Worm (Caenorhabditis elegans): Measurements from ENCODE around the gene tag-280.

The tag-280 gene

DNA sequence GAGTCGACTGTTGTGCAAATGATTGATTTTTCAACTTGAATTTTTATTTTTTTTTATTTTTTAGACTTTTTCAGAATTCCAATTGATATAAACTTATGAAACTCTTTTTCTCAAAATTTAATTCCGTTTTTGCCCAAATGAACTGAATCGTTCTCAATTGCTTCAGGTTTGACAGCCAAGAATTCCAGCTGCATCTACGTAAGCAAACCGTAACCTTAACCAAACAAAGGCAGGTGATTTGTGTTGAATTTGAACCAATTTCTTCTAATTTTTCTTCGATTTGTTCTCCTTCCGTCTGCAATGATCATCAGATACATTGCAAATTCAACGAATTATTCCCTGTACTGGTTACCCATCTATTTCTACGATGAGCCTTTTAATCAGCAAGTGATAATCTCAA is 10.6 kb upstream of the tag-280 start, which contains the start of gene sre-34:
TSS of gene sre-34 (plus strand) at position 301 of the 400 bp plus-strand sequence.
- no peak for TF ChIP-seq unc-62 (GFP tag; optimal IDR thresholded peaks at IDR 0.05)

DNA sequence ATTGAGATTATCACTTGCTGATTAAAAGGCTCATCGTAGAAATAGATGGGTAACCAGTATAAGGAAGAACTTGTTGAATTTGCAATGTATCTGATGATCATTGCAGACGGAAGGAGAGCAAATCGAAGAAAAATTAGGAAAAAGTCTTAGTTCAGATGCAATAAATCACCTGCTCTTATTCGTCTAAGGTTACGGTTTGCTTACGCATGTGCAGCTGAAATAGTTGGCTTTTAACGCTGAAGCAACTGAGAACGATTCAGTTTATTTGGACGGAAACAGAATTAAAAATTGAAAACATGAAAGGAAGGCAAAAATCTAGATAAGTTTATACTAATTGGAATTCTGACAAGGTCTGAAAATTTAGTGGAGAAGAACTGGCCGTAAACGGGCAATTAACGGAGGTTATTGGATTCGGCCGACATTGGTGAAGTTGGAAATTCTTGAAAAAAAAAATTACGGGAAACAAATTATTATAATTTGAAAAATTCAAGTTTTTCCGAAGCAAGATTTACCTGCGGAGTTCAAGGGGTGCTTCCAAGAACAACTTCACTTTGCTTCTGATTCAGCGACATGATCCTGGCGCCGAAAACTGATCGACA is 7.6 kb upstream of the tag-280 start, which contains the start of the genes sre-35 and sre-33:
TSS of gene sre-35 (minus strand) at position 101 of the 599 bp plus-strand sequence.
TSS of gene sre-33 (plus strand) at position 549 of the 599 bp plus-strand sequence.
- TF ChIP-seq unc-62 (GFP tag; optimal IDR thresholded peaks at IDR 0.05), result no peak

DNA sequence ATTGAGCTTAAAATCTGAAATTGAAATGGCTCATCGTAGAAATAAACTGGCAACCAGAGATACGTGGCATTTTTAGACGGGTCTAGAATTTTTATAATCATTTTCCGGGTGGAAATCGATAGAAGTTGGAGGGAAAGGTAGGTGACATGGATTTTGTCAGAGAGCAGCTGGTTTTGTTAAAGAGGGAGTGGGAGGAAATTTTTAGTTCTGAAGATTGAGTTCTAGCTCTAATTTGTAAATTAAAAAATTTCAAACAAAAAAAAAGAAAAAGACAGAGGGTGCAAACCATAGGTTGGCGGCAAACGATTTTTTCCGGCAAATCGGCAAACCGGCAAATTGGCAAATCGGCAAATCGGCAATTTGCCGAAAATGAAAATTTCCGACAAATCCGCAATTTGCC is 3.8 kb upstream of the tag-280 start, which contains the start of gene sre-32:
TSS of gene sre-32 (minus strand) at position 101 of the 400 bp plus-strand sequence.
- TF ChIP-seq unc-62 (GFP tag; optimal IDR thresholded peaks at IDR 0.05), result no peak

DNA sequence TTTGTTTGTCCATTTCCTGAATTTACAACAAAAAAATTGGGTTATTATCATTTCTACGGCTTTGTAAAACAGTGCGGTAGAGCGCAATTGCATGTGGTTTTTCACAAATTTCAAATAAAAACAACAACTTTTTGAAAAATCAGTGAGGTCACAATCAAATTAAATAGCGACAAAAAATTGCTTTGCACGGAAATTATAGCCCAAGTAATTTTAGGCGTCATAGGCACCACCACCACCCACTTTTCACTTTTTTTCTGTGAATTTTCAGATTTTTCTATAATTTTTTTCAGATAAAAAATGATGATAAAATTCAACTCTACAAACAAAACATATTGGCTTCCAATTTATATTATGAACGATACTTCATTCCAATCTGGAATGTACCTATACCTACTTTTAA is 3.2 kb upstream of the tag-280 start, which contains the start of gene sre-38:
TSS of gene sre-38 (plus strand) at position 301 of the 400 bp plus-strand sequence.
- TF ChIP-seq unc-62 (GFP tag; optimal IDR thresholded peaks at IDR 0.05), result no peak

DNA sequence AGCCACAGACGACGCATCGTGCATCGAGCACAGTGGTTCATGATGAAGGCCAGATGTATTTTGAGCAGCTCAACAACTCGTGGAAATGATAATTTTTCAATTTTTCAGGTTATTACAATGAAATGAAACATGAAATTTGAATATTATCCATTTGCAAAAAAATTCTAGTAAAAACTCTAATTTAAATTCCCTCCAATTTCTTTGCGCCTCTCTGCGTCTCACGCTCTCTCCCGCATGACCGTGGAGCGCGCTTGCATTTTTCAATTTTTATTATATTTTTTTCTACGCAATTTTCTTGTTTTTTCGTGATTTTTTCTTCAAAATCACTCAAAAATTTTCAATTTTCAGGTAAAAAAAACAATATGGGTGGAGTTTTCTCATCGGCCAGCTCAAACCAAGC is 1.0 kb upstream of the tag-280 start, which contains the start of gene tag-281:
TSS of gene tag-281 (plus strand) at position 340 of the 400 bp plus-strand sequence.
- no peak for TF ChIP-seq unc-62 (GFP tag; optimal IDR thresholded peaks at IDR 0.05)

DNA sequence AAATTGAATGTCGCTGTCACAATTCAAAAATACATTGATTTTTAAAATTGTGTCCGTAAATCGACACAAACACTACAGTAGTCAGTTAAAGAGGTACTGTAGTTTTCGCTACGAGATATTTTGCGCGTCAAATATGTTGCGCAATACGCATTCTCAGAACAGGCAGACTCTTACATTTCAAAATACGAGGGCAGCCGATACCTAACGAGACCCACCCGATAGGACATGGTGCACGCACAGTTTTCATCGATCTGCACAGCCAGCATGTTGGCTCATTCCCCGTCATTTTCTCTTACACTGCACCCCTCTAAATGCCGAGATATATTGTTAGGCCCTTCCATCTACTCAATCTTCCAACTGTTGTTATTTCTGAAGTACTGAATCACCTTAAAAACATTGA is 1.8 kb downstream of the tag-280 start, which contains the start of gene F15A4.2:
TSS of gene F15A4.2 (plus strand) at position 301 of the 400 bp plus-strand sequence.
- TF ChIP-seq unc-62 (GFP tag; optimal IDR thresholded peaks at IDR 0.05), result no peak

DNA sequence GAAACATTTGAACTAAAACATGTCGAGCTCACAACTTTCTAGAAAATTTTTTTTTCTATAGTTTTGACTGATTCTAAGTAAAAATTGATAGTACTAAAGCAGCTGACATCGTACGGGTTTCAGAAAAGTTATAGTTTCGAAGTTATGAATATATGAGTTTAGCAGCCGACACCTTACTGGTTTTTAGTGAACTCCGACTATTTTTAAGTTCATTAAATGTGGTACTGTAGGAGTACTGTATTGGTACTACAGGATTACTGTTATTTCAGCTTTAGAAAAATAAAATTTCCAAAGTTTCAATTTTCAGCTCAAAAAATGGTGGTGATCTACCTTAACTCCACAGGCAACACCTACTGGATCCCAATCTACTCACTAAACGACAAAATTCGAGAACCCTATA is 5.1 kb downstream of the tag-280 start, which contains the start of gene sre-37:
TSS of gene sre-37 (plus strand) at position 301 of the 400 bp plus-strand sequence.
- no peak for TF ChIP-seq unc-62 (GFP tag; optimal IDR thresholded peaks at IDR 0.05)

DNA sequence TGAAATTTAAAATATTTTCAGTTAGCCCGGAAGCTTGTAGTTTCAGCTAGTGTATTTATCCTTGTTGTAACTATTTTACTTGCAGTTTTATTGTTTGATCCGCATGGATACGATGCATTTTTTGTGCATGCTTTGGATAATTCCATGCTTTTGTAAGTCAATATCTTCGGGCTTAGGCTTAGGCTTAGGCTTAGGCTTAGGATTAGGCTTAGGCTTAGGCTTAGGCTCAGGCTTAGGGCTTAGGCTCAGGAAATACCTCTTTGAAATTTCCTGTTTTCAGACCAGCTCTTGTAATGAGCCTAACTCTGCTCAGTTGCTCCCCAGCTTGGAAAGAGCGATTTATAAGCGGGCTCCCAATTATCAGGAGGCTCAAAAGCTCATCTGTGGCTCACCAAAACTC is 6.6 kb downstream of the tag-280 start, which contains the start of gene srg-16:
TSS of gene srg-16 (plus strand) at position 87 of the 400 bp plus-strand sequence.
- no peak for TF ChIP-seq unc-62 (GFP tag; optimal IDR thresholded peaks at IDR 0.05)

DNA sequence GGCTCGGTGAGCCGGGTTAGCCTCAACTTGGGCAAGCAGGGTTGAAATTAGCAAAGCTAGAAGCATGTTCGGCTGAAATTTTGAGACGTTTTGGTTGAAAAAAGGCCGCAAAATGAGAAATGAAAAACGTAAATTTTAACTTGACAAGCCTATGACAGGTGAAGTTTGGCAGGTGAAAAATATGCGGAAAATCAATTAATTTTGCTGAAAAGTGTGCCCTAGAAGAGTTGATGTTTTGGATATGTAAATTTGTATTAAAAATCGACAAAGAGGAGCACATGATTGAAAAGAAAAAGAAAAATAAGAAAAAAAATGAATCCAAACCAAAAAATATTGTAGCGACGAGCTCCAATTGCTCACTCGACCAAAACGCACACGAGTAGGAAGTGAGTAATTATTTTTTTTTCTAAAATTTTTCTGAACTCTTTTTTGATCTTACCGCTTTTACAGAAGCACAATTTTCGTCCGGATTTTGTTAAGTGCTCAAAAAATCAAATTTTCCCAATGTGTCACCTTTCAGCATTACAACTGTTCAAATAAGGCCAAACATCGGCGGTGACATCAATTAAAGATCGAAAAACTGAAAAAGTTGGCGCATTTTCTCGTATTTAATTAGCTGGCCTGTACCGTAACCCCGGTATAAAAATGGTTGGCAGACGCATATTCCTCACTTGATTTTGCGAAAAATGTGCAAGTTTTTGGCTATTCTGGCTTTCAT is 10.8 kb downstream of the tag-280 start, which contains the start of the genes F15A4.5 and phat-8:
TSS of gene F15A4.5 (minus strand) at position 101 of the 718 bp plus-strand sequence.
TSS of gene phat-8 (plus strand) at position 668 of the 718 bp plus-strand sequence.
- no peak for TF ChIP-seq unc-62 (GFP tag; optimal IDR thresholded peaks at IDR 0.05)

DNA sequence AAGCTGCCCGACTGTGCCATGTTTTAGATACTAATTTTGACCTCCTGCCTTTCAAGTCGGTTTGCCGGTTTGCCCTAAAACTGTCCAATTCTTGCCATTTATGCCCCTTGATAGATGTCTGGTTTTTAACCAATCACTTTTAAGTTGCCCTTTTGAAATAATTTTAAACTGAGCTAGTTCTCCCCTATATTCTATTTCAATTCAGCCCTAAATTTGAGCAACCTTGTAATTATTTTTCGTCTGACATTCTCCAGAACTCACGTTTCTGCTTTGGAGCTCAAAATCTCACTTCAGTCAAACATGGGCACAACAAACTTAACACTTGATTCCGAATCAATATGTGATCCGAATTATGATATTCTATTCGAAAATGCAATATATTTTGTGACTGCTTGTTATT is 13.0 kb downstream of the tag-280 start, which contains the start of gene srg-17:
TSS of gene srg-17 (plus strand) at position 301 of the 400 bp plus-strand sequence.
- TF ChIP-seq unc-62 (GFP tag; optimal IDR thresholded peaks at IDR 0.05), result no peak

DNA sequence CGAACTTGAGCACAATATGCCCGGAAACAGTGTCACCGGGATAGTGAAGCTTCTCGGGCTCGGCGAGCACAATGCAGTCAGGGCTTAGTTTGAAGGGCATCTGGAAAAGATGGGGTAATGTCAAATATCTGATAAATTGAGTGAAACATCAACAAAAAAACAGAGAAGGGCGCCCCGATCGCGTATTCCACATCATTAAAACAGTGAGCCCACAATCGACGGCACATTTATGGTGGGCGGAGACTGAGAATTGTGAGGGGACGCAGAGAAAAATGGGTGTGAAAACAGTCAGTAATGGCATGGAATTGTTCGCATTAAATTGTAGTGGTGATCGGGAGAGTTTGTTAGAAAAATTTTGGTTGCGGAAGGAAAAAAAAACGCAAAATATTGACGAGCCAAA is 20.4 kb downstream of the tag-280 start, which contains the start of gene arrd-9:
TSS of gene arrd-9 (minus strand) at position 101 of the 400 bp plus-strand sequence.
- TF ChIP-seq unc-62 (GFP tag; optimal IDR thresholded peaks at IDR 0.05), result no peak

DNA sequence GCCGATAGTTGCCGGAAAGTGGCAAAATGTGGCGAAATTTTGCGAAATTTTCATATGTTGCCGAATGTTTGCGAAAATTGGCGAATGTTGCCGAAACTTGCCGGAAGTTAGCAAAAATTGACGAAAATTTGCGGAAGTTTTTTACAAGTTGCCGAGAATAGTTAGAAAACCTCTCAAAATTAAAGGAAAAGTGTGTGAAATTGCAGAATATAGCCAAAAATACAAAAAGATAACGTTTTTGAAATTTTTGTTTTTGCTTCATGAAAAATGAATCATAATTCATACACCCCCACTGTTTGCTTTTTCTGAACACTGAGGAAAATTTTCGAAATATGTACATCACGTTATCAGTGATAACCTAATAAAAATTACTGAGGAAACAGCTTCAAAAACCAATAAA is 21.2 kb downstream of the tag-280 start:
- TF ChIP-seq unc-62 (GFP tag; optimal IDR thresholded peaks at IDR 0.05), result no peak

DNA sequence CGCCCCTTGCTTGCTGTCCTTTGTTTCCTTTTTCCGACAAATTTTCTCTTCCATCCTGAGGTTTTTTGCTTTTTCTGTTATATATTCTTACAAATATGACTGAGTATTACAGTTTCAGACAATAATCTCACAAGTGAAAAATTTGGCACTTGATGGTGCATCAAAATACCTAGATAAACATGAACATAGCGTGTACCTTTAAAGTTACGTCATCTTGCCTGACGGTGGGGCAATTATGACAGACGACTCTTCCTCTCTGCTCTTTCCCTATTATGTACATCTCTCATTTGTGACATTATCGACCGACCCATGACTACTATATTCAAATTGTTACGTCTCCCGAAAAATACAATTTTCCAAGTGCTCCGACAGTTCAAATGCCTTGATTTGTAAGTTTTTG is 22.2 kb downstream of the tag-280 start, which contains the start of gene fbxb-102:
TSS of gene fbxb-102 (plus strand) at position 301 of the 400 bp plus-strand sequence.
- no peak for TF ChIP-seq unc-62 (GFP tag; optimal IDR thresholded peaks at IDR 0.05)

DNA sequence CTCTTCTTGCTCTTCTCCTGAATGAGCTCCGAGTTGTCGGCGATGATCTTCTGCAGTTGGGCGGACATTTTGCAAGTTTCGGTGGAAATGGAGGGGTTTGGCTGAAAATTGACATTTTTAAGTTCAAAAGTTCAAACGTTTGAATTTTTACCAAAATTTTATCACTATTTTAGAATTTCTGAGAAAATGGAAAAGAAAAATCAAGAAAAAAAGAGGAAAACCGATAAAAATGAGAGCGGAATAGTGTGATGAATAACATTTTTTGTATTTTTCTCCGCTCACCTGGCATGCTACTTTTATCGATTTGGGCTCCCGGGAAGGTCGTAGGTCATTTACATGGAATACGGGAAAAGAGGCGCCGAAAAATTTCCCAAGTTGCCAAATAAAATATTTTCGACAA is 24.6 kb downstream of the tag-280 start, which contains the start of gene F15A4.10:
TSS of gene F15A4.10 (minus strand) at position 101 of the 400 bp plus-strand sequence.
- no peak for TF ChIP-seq unc-62 (GFP tag; optimal IDR thresholded peaks at IDR 0.05)

DNA sequence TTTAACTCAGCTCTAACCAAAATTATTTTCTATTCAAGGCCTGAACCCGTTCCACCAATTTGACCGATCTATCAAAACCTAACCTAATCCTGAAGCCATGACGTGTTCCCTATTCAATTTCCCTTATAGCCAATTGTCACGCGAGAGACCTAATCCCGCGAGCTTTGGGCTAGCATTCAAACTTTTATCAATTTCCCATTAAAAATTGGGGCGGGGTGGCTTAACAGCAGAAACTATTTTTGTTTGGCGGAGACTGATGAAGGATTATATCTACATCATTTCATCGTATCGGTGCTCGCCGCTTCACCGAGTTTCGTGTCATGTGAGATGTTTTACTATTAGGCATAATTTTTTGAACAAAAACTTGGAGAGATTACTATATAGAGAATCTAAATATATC is 28.4 kb downstream of the tag-280 start:
- no peak for TF ChIP-seq unc-62 (GFP tag; optimal IDR thresholded peaks at IDR 0.05)

DNA sequence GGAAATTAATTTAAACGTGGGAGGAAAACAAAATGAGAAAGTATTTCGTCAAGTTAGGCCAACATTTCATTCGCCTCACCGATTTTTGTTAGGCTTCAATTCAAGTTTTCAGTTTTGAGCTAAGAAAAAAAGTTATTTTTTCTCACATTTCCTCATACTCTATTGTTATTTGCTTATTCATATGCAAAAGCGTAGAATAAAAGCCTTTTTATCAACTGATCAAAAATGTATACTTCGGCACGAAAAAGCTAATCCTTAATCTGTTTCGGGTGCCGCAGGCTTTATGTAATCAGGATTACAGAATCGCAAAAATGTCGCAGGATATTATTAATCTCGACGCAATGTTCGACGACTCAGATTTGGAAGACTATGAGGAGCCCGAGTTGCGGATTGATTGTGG is 29.5 kb downstream of the tag-280 start, which contains the start of gene T21B4.15:
TSS of gene T21B4.15 (plus strand) at position 301 of the 400 bp plus-strand sequence.
- TF ChIP-seq unc-62 (GFP tag; optimal IDR thresholded peaks at IDR 0.05), result no peak
